Fruit fly (Drosophila melanogaster) whole organism, pupa: ENCODE data around the gene indra.

ENCODE experiments used
- CG12605 ChIP-seq: fragments of 200-800 bp; sonication (Bioruptor generic); IDR thresholded peaks from 2 replicates; pipeline ENCODE4 v1.3.6; 2022; ENCODE audit warnings: missing biosample characterization, missing genetic modification characterization
- CG13204 ChIP-seq: fragments of 200-800 bp; sonication (Bioruptor generic); optimal IDR thresholded peaks from 2 replicates; lab custom pipeline; 2018; ENCODE audit warnings: missing biosample characterization, mild to moderate bottlenecking, missing genetic modification characterization, moderate library complexity
- CG14655 ChIP-seq: fragments of 200-800 bp; sonication (Bioruptor generic); optimal IDR thresholded peaks from 3 replicates; lab custom pipeline; 2017; ENCODE audit warnings: mild to moderate bottlenecking, missing biosample characterization, missing genetic modification reagents, missing genetic modification characterization
- CG8159 ChIP-seq: fragments of 200-800 bp; sonication (Bioruptor generic); optimal IDR thresholded peaks from 3 replicates; lab custom pipeline; 2018; ENCODE audit warnings: missing biosample characterization, mild to moderate bottlenecking, missing genetic modification characterization, moderate library complexity
- CG9948 ChIP-seq: fragments of 200-800 bp; sonication (Bioruptor generic); optimal IDR thresholded peaks from 2 replicates; lab custom pipeline; 2018; ENCODE audit warnings: missing biosample characterization, mild to moderate bottlenecking, missing genetic modification characterization, moderate library complexity
- Ets98B ChIP-seq: fragments of 200-800 bp; sonication (Bioruptor generic); IDR thresholded peaks from 2 replicates; pipeline ENCODE4 v1.3.6; 2022; ENCODE audit warnings: missing biosample characterization, missing genetic modification characterization
- Pif1A ChIP-seq: fragments of 200-800 bp; sonication (Bioruptor generic); optimal IDR thresholded peaks from 3 replicates; lab custom pipeline; 2016; ENCODE audit warnings: missing biosample characterization, missing genetic modification characterization
- Pif1B ChIP-seq: fragments of 200-800 bp; sonication (Bioruptor generic); optimal IDR thresholded peaks from 3 replicates; lab custom pipeline; 2016; ENCODE audit warnings: missing biosample characterization, missing genetic modification characterization
- gl ChIP-seq: fragments of 200-800 bp; sonication (Bioruptor generic); optimal IDR thresholded peaks from 2 replicates; lab custom pipeline; 2018; ENCODE audit warnings: missing biosample characterization, mild to moderate bottlenecking, missing genetic modification characterization

DNA sequence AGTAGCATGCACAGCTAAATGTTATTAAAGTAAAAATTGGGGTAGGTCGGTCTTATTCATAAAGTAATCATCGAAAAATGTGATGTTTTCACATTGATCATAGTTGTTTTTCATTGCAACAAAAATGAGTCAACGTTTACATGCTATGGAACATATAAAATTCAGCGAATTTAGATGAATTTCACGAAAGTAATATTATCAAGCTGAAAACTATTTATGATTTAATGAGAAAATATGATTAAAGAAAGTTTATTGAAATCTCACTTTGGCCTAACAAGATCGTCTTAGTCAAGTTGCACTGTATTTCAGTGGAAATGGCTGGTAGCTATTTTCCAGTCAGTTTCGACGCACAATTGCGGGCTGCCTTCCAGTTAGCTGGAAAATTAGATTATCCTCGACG lies 6.7 kb upstream of the indra start:
- TF ChIP-seq CG14655 (GFP tag; lab: Kevin White, UChicago) (no peak), CG8159 (tag; lab: Kevin White, UChicago) (no peak), CG13204 (GFP tag; lab: Kevin White, UChicago) (no peak), Pif1A (GFP tag; lab: Kevin White, UChicago) (no peak), Pif1B (GFP tag; lab: Kevin White, UChicago) (no peak), Ets98B (GFP tag; lab: Robert Waterston, UW) (no peak), CG12605 (no peak), gl (tag; lab: Kevin White, UChicago) (no peak), CG9948 (no peak)
